Worm (Caenorhabditis elegans): ENCODE results near the gene mdt-8.
A peak's percentile ranks its signal among the peaks of the same experiment; 100 is the strongest.
"Not testable (repeated sequence)": the region's sequence is repeated elsewhere in the genome, so short reads cannot be mapped to it uniquely, and the experiment has no call there.

The mdt-8 gene

DNA sequence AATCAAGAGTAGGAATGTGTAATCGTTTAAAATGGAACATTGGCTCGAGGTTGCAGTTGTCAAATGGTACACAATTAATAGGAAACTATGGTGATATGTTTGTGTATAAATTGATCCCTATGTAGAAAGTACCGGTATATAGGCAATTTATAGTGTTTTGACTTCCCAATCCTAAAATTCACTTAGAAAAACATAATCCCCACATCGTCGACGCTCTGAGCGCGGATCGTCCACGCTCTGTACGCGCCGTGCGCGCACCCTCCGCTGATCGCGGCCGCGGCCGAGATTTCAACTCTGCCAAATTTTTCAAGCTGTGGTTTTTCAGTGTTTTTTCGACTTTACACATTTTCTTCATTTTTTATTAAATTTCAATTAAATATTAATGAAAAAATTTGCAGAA is 22.7 kb upstream of the mdt-8 start, which contains the start of gene F54D5.17:
Gene F54D5.17, plus strand, starts transcription at position 301 of the 400 bp plus-strand sequence.
- TF ChIP-seq nhr-2 (tag; optimal IDR thresholded peaks at IDR 0.05) (no peak), flh-1 (GFP tag; optimal IDR thresholded peaks at IDR 0.05) (no peak), nhr-12 (tag; optimal IDR thresholded peaks at IDR 0.05) (no peak)

DNA sequence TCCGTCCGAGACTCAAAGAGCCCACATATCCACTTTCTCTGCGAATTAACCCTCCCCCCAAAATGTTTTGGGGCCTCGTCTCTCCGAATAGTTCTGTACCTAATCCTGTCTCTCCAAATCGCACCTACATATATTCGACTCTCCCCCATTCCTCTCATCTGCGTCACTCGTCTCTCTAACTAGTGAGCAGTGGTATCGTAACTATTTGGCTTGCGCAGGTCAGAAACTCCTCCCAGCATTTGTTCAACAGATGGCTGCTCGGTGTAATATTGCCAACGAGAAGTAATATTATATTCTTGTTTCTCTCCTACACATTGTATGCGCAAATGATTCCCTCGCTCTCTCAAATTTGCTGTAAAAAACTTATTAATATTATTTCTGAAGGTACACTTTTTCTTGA is 22.0 kb upstream of the mdt-8 start, which contains the start of gene F54D5.24:
Gene F54D5.24, plus strand, starts transcription at position 316 of the 400 bp plus-strand sequence.
- no peak for TF ChIP-seq unc-62 (GFP tag; optimal IDR thresholded peaks at IDR 0.05)
- no peak for TF ChIP-seq elt-3 (tag; optimal IDR thresholded peaks at IDR 0.05)
- TF ChIP-seq lsy-2 (tag; optimal IDR thresholded peaks at IDR 0.05): no peak
- TF ChIP-seq hlh-1 (tag; optimal IDR thresholded peaks at IDR 0.05): peak; percentile 96
- TF ChIP-seq sptf-1 (tag; optimal IDR thresholded peaks at IDR 0.05): peak; percentile 57
- no peak for TF ChIP-seq flh-1 (GFP tag; optimal IDR thresholded peaks at IDR 0.05)
- TF ChIP-seq unc-39 (tag; optimal IDR thresholded peaks at IDR 0.05): no peak

DNA sequence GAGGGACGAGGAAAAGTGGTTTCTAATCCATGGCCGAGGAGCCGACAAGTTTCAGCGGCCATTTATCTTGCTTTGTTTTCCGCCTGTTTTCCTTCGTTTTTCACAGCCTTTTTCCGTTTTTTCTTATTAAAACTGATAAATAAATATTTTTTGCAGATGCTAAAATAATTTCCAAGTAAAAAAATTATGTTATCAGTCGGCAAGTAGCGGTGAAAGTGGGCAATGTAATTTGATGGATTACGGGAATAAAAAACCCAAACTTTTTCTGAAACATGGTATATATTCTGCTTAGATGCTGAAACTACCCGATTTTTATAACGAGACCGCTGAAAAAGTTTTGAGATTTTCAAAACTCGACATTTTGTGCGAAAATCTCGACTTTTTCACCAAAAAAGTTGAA is 18.4 kb upstream of the mdt-8 start, which contains the start of gene dhgd-1:
Gene dhgd-1, minus strand, starts transcription at position 101 of the 400 bp plus-strand sequence.
- not testable (repeated sequence) for TF ChIP-seq elt-3 (tag; optimal IDR thresholded peaks at IDR 0.05); bed-3 (GFP tag; optimal IDR thresholded peaks at IDR 0.05); snpc-4 (tag; optimal IDR thresholded peaks at IDR 0.05)

DNA sequence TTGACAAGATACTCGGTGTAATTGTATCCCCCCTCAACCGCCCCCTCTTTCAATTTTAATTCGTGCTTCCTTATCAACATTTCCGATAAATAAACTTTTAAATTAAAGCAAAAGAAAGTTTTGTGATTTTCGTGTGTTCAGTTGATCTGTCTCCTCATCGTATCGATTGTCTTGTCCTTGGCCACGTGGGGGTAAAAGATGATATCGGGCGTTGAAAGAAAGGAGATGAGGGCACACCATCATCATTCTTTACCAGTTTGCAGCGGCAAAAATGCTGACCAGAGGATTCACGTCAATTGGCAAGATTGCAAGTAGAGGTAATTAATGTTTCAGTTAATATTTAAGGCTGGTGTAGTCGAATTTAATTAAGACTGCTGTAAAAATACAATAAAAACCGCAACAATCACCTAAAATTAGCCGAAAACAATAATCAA is 13.7 kb upstream of the mdt-8 start, which contains the start of gene F54D5.7:
Gene F54D5.7, plus strand, starts transcription at position 264 of the 434 bp plus-strand sequence.
- peak; percentile 9 for TF ChIP-seq M03D4.4 (tag; optimal IDR thresholded peaks at IDR 0.05)
- peak; percentile 11 for TF ChIP-seq flh-1 (GFP tag; optimal IDR thresholded peaks at IDR 0.05)
- TF ChIP-seq elt-1 (tag; optimal IDR thresholded peaks at IDR 0.05; ENCODE audit: borderline replicate concordance, insufficient read depth): peak; percentile 8
- TF ChIP-seq ceh-43 (GFP tag; optimal IDR thresholded peaks at IDR 0.05): peak; percentile 51
- TF ChIP-seq mab-5 (tag; optimal IDR thresholded peaks at IDR 0.05): no peak
- TF ChIP-seq nhr-12 (tag; optimal IDR thresholded peaks at IDR 0.05): peak; percentile 3
- peak; percentile 5 for TF ChIP-seq ces-1 (GFP tag; optimal IDR thresholded peaks at IDR 0.05)
- peak; percentile 38 for TF ChIP-seq unc-120 (tag; optimal IDR thresholded peaks at IDR 0.05; ENCODE audit: poor library complexity, severe bottlenecking)
- TF ChIP-seq pha-4 (tag; optimal IDR thresholded peaks at IDR 0.05): no peak
- TF ChIP-seq hlh-1 (tag; optimal IDR thresholded peaks at IDR 0.05): peak; percentile 4
- TF ChIP-seq elt-3 (tag; optimal IDR thresholded peaks at IDR 0.05): no peak

DNA sequence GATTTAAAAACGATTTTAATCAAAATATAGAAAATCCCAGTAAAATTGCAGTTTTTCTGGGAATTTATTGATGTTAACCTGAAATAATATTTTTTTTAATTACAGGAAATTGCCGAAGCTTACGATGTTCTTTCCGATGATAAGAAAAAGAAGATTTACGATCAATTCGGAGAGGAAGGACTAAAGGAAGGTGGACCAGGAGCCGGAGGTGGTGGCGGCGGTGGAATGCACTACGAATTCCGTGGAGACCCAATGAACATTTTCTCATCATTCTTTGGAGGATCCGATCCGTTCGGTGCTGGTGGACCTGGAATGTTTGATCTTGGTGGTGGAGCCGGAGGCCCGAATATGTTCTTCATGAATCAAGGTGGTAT is 12.3 kb upstream of the mdt-8 start:
- TF ChIP-seq ztf-11 (tag; optimal IDR thresholded peaks at IDR 0.05) (no peak), nhr-76 (tag; optimal IDR thresholded peaks at IDR 0.05) (no peak), zip-8 (tag; optimal IDR thresholded peaks at IDR 0.05) (no peak), sem-2 (GFP tag; optimal IDR thresholded peaks at IDR 0.05) (no peak), unc-120 (tag; optimal IDR thresholded peaks at IDR 0.05; ENCODE audit: poor library complexity, severe bottlenecking) (no peak), mab-5 (tag; optimal IDR thresholded peaks at IDR 0.05) (no peak), M03D4.4 (tag; optimal IDR thresholded peaks at IDR 0.05) (no peak), pha-4 (tag; optimal IDR thresholded peaks at IDR 0.05) (no peak), nhr-237 (tag; optimal IDR thresholded peaks at IDR 0.05) (no peak), unc-39 (tag; optimal IDR thresholded peaks at IDR 0.05) (no peak), sptf-1 (tag; optimal IDR thresholded peaks at IDR 0.05) (no peak), hlh-1 (tag; optimal IDR thresholded peaks at IDR 0.05) (no peak), ham-2 (GFP tag; optimal IDR thresholded peaks at IDR 0.05) (no peak), ceh-43 (GFP tag; optimal IDR thresholded peaks at IDR 0.05) (no peak)

DNA sequence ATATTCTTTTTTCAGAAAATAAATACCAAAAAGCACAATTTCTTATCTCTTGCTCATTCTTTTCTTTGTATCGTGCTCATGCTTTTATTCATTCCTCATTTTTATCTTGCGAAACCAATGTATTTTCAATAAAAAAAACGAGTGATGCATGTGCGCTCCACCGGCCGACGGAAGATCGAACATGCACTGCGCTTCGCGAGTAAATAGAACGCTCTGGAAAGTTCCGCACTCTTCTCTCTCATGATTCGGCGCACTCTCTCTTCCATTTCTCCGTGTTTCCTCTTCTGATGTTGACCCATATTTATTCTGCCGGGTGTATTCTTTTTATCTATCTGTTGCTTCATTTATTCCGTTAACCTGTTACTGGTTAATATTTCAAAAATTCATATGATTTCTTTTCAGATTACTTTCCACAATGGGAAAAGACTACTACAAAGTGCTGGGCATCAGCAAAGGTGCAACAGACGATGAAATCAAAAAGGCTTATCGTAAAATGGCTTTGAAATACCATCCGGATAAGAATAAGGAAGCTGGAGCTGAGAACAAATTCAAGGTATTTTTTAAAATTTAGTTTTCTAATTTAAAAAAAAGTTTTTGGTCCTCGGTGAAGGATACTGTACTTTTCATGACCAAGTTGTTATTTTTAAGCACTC is 11.8 kb upstream of the mdt-8 start, which contains the start of gene dnj-13:
Gene dnj-13, plus strand, starts transcription at position 403 of the 653 bp plus-strand sequence.
- TF ChIP-seq unc-62 (GFP tag; optimal IDR thresholded peaks at IDR 0.05) (peak; percentile 53), mab-5 (tag; optimal IDR thresholded peaks at IDR 0.05) (no peak), ham-2 (GFP tag; optimal IDR thresholded peaks at IDR 0.05) (peak; percentile 36), sem-2 (GFP tag; optimal IDR thresholded peaks at IDR 0.05) (no peak), ceh-43 (GFP tag; optimal IDR thresholded peaks at IDR 0.05) (no peak), mep-1 (tag; optimal IDR thresholded peaks at IDR 0.05) (peak; percentile 95), mls-2 (tag; optimal IDR thresholded peaks at IDR 0.05) (peak; percentile 85), zip-8 (tag; optimal IDR thresholded peaks at IDR 0.05) (no peak), nhr-12 (tag; optimal IDR thresholded peaks at IDR 0.05) (peak; percentile 43), elt-1 (tag; optimal IDR thresholded peaks at IDR 0.05; ENCODE audit: borderline replicate concordance, insufficient read depth) (no peak), bed-3 (GFP tag; optimal IDR thresholded peaks at IDR 0.05) (no peak), blmp-1 (tag; optimal IDR thresholded peaks at IDR 0.05) (no peak), nhr-28 (tag; optimal IDR thresholded peaks at IDR 0.05) (peak; percentile 10), unc-39 (tag; optimal IDR thresholded peaks at IDR 0.05) (no peak), cnd-1 (tag; optimal IDR thresholded peaks at IDR 0.05) (peak; percentile 70), elt-3 (tag; optimal IDR thresholded peaks at IDR 0.05) (peak; percentile 35), unc-120 (tag; optimal IDR thresholded peaks at IDR 0.05; ENCODE audit: poor library complexity, severe bottlenecking) (peak; percentile 87), lin-13 (tag; optimal IDR thresholded peaks at IDR 0.05) (peak; percentile 93), nhr-76 (tag; optimal IDR thresholded peaks at IDR 0.05) (no peak), hlh-1 (tag; optimal IDR thresholded peaks at IDR 0.05) (peak; percentile 44), ztf-11 (tag; optimal IDR thresholded peaks at IDR 0.05) (peak; percentile 12), tbx-8 (GFP tag; optimal IDR thresholded peaks at IDR 0.05) (no peak), ceh-39 (tag; optimal IDR thresholded peaks at IDR 0.05) (peak; percentile 82), flh-1 (GFP tag; optimal IDR thresholded peaks at IDR 0.05) (no peak), drap-1 (GFP tag; optimal IDR thresholded peaks at IDR 0.05) (peak; percentile 80), nhr-237 (tag; optimal IDR thresholded peaks at IDR 0.05) (peak; percentile 61), lin-32 (GFP tag; optimal IDR thresholded peaks at IDR 0.05) (no peak), snpc-4 (tag; optimal IDR thresholded peaks at IDR 0.05) (no peak), ceh-83 (GFP tag; optimal IDR thresholded peaks at IDR 0.05) (no peak)
